Worm (Caenorhabditis elegans) whole organism, L1 larva: Measurements from ENCODE around the gene nhr-171.

Experiments
- dsc-1 ChIP-seq: sonication (generic microtip); optimal IDR thresholded peaks from 2 replicates; lab custom pipeline; 2016; ENCODE audit warnings: mild to moderate bottlenecking, missing genetic modification characterization, missing compliant biosample characterization
- efl-1 ChIP-seq, 4 experiments: fragments of 150-350 bp; optimal IDR thresholded peaks in 3 of 4; peaks in 1 of 4; 1 replicate in 1 of 4; 2 replicates in 3 of 4; lab custom pipeline; 2014; ENCODE audit warnings: missing biosample characterization in 2 of 4, missing genetic modification characterization in 2 of 4, missing genetic modification reagents in 2 of 4
- egl-13 ChIP-seq: sonication (generic microtip); optimal IDR thresholded peaks from 2 replicates; lab custom pipeline; 2016; ENCODE audit warnings: missing genotype, missing genetic modification reagents, missing genetic modification characterization, missing compliant biosample characterization
- elt-3 ChIP-seq, 6 experiments: fragments of 150-350 bp in 1 of 6; sonication (generic microtip); optimal IDR thresholded peaks; 2 replicates each; lab custom pipeline; 2017 to 2018; ENCODE audit warnings: missing biosample characterization in 6 of 6, missing genetic modification characterization in 6 of 6, inconsistent platforms in 1 of 6
- fkh-10 ChIP-seq: sonication (generic microtip); optimal IDR thresholded peaks from 2 replicates; lab custom pipeline; 2017; ENCODE audit warnings: missing biosample characterization, missing genetic modification reagents, missing genetic modification characterization
- mab-9 ChIP-seq: fragments of 200-800 bp; sonication (Bioruptor generic); IDR thresholded peaks from 2 replicates; pipeline ENCODE4 v1.3.6; 2022; ENCODE audit warnings: missing genetic modification reagents, missing genetic modification characterization, missing compliant biosample characterization
- mef-2 ChIP-seq: fragments of 150-350 bp; optimal IDR thresholded peaks from 2 replicates; lab custom pipeline; 2014; ENCODE audit warnings: missing biosample characterization, missing genetic modification characterization
- nhr-28 ChIP-seq: fragments of 150-350 bp; optimal IDR thresholded peaks from 2 replicates; lab custom pipeline; 2014; ENCODE audit warnings: missing biosample characterization, missing genetic modification characterization
- pag-3 ChIP-seq: sonication (generic microtip); optimal IDR thresholded peaks from 2 replicates; lab custom pipeline; 2017; ENCODE audit warnings: missing genetic modification characterization, mild to moderate bottlenecking, missing compliant biosample characterization, antibody characterized with exemption, borderline replicate concordance; ENCODE audit not compliant: insufficient read depth
- swsn-7 ChIP-seq: sonication (generic microtip); optimal IDR thresholded peaks from 2 replicates; lab custom pipeline; 2016; ENCODE audit warnings: missing genetic modification characterization, missing compliant biosample characterization
- unc-62 ChIP-seq: fragments of 150-350 bp; optimal IDR thresholded peaks from 2 replicates; lab custom pipeline; 2014; ENCODE audit warnings: missing biosample characterization, missing genetic modification reagents, missing genetic modification characterization
- ztf-4 ChIP-seq: fragments of 150-350 bp; optimal IDR thresholded peaks from 2 replicates; lab custom pipeline; 2014; ENCODE audit warnings: missing biosample characterization, missing genetic modification characterization

nhr-171 gene

ce11 chrV:7558693-7559092 lies 47.1 kb downstream of the nhr-171 start, which contains the start of gene ets-7:
Gene ets-7, minus strand, starts transcription at chrV:7558793.
- TF ChIP-seq efl-1 (optimal IDR thresholded peaks at IDR 0.05; lab: Kevin White, UChicago) = no peak
- TF ChIP-seq efl-1 (GFP tag; optimal IDR thresholded peaks at IDR 0.05 in 1 of 2; lab: Kevin White, UChicago) = peak in 1 of 2 experiments; percentile 33
- no peak for TF ChIP-seq pag-3 (tag; lab: Kevin White, UChicago)
- no peak for TF ChIP-seq dsc-1 (tag; lab: Kevin White, UChicago)

ce11 chrV:7562947-7563346 lies 51.4 kb downstream of the nhr-171 start, which contains the start of gene F19F10.1:
Gene F19F10.1, plus strand, starts transcription at chrV:7563247.
- no peak for TF ChIP-seq mef-2 (tag; lab: Kevin White, UChicago)
- TF ChIP-seq swsn-7 (tag; lab: Kevin White, UChicago) = no peak
- TF ChIP-seq mab-9 (GFP tag; lab: Robert Waterston, UW) = no peak
- no peak for TF ChIP-seq ztf-4 (tag; lab: Kevin White, UChicago)
- TF ChIP-seq elt-3 (tag; optimal IDR thresholded peaks at IDR 0.05; lab: Kevin White, UChicago) = no peak
- no peak for TF ChIP-seq fkh-10 (GFP tag; lab: Kevin White, UChicago)
- no peak for TF ChIP-seq nhr-28 (tag; lab: Kevin White, UChicago)
- no peak for TF ChIP-seq unc-62
- no peak for TF ChIP-seq egl-13 (tag; lab: Kevin White, UChicago)
